Worm (Caenorhabditis elegans) whole organism, L4 larva: ENCODE results near the gene R13A1.3.

Experiments
- D1046.2 ChIP-seq: fragments of 200-800 bp; sonication (Bioruptor generic); IDR thresholded peaks from 2 replicates; pipeline ENCODE4 v1.3.6; 2022; ENCODE audit warnings: missing genetic modification characterization, missing compliant biosample characterization
- F37D6.2 ChIP-seq: sonication (generic microtip); optimal IDR thresholded peaks from 2 replicates; lab custom pipeline; 2016; ENCODE audit warnings: mild to moderate bottlenecking, missing genetic modification characterization, missing compliant biosample characterization
- F44E2.7 ChIP-seq: fragments of 200-800 bp; sonication (Bioruptor generic); IDR thresholded peaks from 2 replicates; pipeline ENCODE4 v2.1.2; 2022; ENCODE audit warnings: missing genetic modification characterization, missing compliant biosample characterization
- R02D3.7 ChIP-seq: fragments of 150-350 bp; sonication (generic microtip); optimal IDR thresholded peaks from 3 replicates; lab custom pipeline; 2014; ENCODE audit warnings: missing biosample characterization, missing genetic modification characterization
- Y5F2A.4 ChIP-seq: fragments of 200-800 bp; sonication (Bioruptor generic); optimal IDR thresholded peaks from 2 replicates; lab custom pipeline; 2018; ENCODE audit warnings: mild to moderate bottlenecking, missing genetic modification characterization, missing compliant biosample characterization
- Y75B8A.6 ChIP-seq: fragments of 200-800 bp; sonication (Bioruptor generic); IDR thresholded peaks from 2 replicates; pipeline ENCODE4 v1.3.6; 2022; ENCODE audit warnings: missing genetic modification reagents, missing genetic modification characterization, missing compliant biosample characterization
- ZK546.5 ChIP-seq, 2 experiments: sonication (generic microtip); optimal IDR thresholded peaks; 2 replicates each; lab custom pipeline; 2017; ENCODE audit warnings: missing biosample characterization in 2 of 2, missing genetic modification characterization in 2 of 2
- aha-1 ChIP-seq: fragments of 150-350 bp; peaks from one replicate; lab custom pipeline; 2014; ENCODE audit warnings: missing biosample characterization, missing genetic modification characterization
- attf-4 ChIP-seq: sonication (generic microtip); optimal IDR thresholded peaks from 3 replicates; lab custom pipeline; 2017; ENCODE audit warnings: missing biosample characterization, missing genetic modification characterization
- ceh-28 ChIP-seq: fragments of 150-350 bp; optimal IDR thresholded peaks from 2 replicates; lab custom pipeline; 2014; ENCODE audit warnings: missing biosample characterization, missing genetic modification reagents, missing genetic modification characterization
- daf-16 ChIP-seq, 3 experiments: sonication (generic microtip); optimal IDR thresholded peaks; 2 replicates each; lab custom pipeline; 2016 to 2017; ENCODE audit warnings: missing genetic modification characterization in 3 of 3, missing genetic modification reagents in 3 of 3, mild to moderate bottlenecking in 2 of 3, missing compliant biosample characterization in 2 of 3, missing biosample characterization in 1 of 3, moderate library complexity in 1 of 3
- dmd-6 ChIP-seq: fragments of 200-800 bp; sonication (Bioruptor generic); IDR thresholded peaks from 2 replicates; pipeline ENCODE4 v1.3.6; 2022; ENCODE audit warnings: missing genetic modification reagents, missing genetic modification characterization, missing compliant biosample characterization
- duxl-1 ChIP-seq: sonication (generic microtip); optimal IDR thresholded peaks from 2 replicates; lab custom pipeline; 2016; ENCODE audit warnings: mild to moderate bottlenecking, missing genetic modification characterization, moderate library complexity, missing compliant biosample characterization; ENCODE audit not compliant: poor library complexity
- fkh-10 ChIP-seq: fragments of 150-350 bp; optimal IDR thresholded peaks from 2 replicates; lab custom pipeline; 2014; ENCODE audit warnings: missing biosample characterization, missing genetic modification reagents, missing genetic modification characterization
- gei-8 ChIP-seq: fragments of 200-800 bp; sonication (Bioruptor generic); optimal IDR thresholded peaks from 2 replicates; lab custom pipeline; 2018; ENCODE audit warnings: mild to moderate bottlenecking, missing genetic modification characterization, missing compliant biosample characterization
- hlh-11 ChIP-seq: fragments of 200-800 bp; sonication (Bioruptor generic); optimal IDR thresholded peaks from 2 replicates; lab custom pipeline; 2018; ENCODE audit warnings: mild to moderate bottlenecking, missing genetic modification characterization, missing compliant biosample characterization
- hmg-1.1 ChIP-seq: fragments of 200-800 bp; sonication (Bioruptor generic); IDR thresholded peaks from 2 replicates; pipeline ENCODE4 v1.3.6; 2022; ENCODE audit warnings: missing genetic modification reagents, missing genetic modification characterization, missing compliant biosample characterization
- lim-7 ChIP-seq: fragments of 200-800 bp; sonication (Bioruptor generic); IDR thresholded peaks from 2 replicates; pipeline ENCODE4 v1.3.6; 2022; ENCODE audit warnings: missing genetic modification characterization, missing compliant biosample characterization
- lin-1 ChIP-seq: fragments of 200-800 bp; sonication (Bioruptor generic); IDR thresholded peaks from 2 replicates; pipeline ENCODE4 v1.3.6; 2022; ENCODE audit warnings: missing genetic modification reagents, missing genetic modification characterization, missing compliant biosample characterization
- lsy-2 ChIP-seq, 2 experiments: fragments of 150-350 bp in 1 of 2; sonication (generic microtip) in 1 of 2; optimal IDR thresholded peaks; 2 replicates each; lab custom pipeline; 2014 to 2017; ENCODE audit warnings: missing biosample characterization in 2 of 2, missing genetic modification characterization in 2 of 2
- mep-1 ChIP-seq: fragments of 150-350 bp; sonication (generic microtip); optimal IDR thresholded peaks from 3 replicates; lab custom pipeline; 2014; ENCODE audit warnings: missing biosample characterization, missing genetic modification characterization
- mes-2 ChIP-seq: sonication (generic microtip); optimal IDR thresholded peaks from 2 replicates; lab custom pipeline; 2016; ENCODE audit warnings: missing genotype, mild to moderate bottlenecking, missing genetic modification characterization, missing compliant biosample characterization; ENCODE audit not compliant: poor library complexity, severe bottlenecking
- mxl-3 ChIP-seq: fragments of 200-800 bp; sonication (Bioruptor generic); optimal IDR thresholded peaks from 2 replicates; lab custom pipeline; 2018; ENCODE audit warnings: mild to moderate bottlenecking, missing genetic modification characterization, missing compliant biosample characterization
- nhr-102 ChIP-seq: sonication (generic microtip); optimal IDR thresholded peaks from 2 replicates; lab custom pipeline; 2016; ENCODE audit warnings: mild to moderate bottlenecking, missing genetic modification characterization, moderate library complexity, missing compliant biosample characterization
- nhr-11 ChIP-seq: fragments of 150-350 bp; optimal IDR thresholded peaks from 2 replicates; lab custom pipeline; 2014; ENCODE audit warnings: missing biosample characterization, missing genetic modification characterization
- nhr-237 ChIP-seq: sonication (generic microtip); optimal IDR thresholded peaks from 2 replicates; lab custom pipeline; 2017; ENCODE audit warnings: missing biosample characterization, missing genetic modification characterization
- nhr-28 ChIP-seq: fragments of 150-350 bp; optimal IDR thresholded peaks from 2 replicates; lab custom pipeline; 2014; ENCODE audit warnings: missing biosample characterization, missing genetic modification characterization
- nhr-48 ChIP-seq: sonication (generic microtip); optimal IDR thresholded peaks from 2 replicates; lab custom pipeline; 2016; ENCODE audit warnings: mild to moderate bottlenecking, missing genetic modification characterization, missing compliant biosample characterization
- nhr-77 ChIP-seq: fragments of 150-350 bp; optimal IDR thresholded peaks from 2 replicates; lab custom pipeline; 2014; ENCODE audit warnings: missing biosample characterization, missing genetic modification characterization
- php-3 ChIP-seq: fragments of 200-800 bp; sonication (Bioruptor generic); IDR thresholded peaks from 2 replicates; pipeline ENCODE4 v1.3.6; 2022; ENCODE audit warnings: missing genetic modification reagents, missing genetic modification characterization, missing compliant biosample characterization
- pqm-1 ChIP-seq: sonication (generic microtip); optimal IDR thresholded peaks from 2 replicates; lab custom pipeline; 2017; ENCODE audit warnings: missing biosample characterization, missing genetic modification characterization
- rbr-2 ChIP-seq: sonication (generic microtip); optimal IDR thresholded peaks from 2 replicates; lab custom pipeline; 2016; ENCODE audit warnings: missing genotype, missing genetic modification characterization, missing compliant biosample characterization
- saeg-2 ChIP-seq: fragments of 200-800 bp; sonication (Bioruptor generic); IDR thresholded peaks from 2 replicates; pipeline ENCODE4 v1.3.6; 2022; ENCODE audit warnings: missing genetic modification reagents, missing genetic modification characterization, missing compliant biosample characterization
- sdz-12 ChIP-seq: fragments of 200-800 bp; sonication (Bioruptor generic); optimal IDR thresholded peaks from 2 replicates; lab custom pipeline; 2018; ENCODE audit warnings: mild to moderate bottlenecking, missing genetic modification characterization, missing compliant biosample characterization
- spr-1 ChIP-seq: sonication (generic microtip); optimal IDR thresholded peaks from 2 replicates; lab custom pipeline; 2016; ENCODE audit warnings: mild to moderate bottlenecking, missing genetic modification characterization, missing compliant biosample characterization
- tra-1 ChIP-seq: fragments of 200-800 bp; sonication (Bioruptor generic); IDR thresholded peaks from 2 replicates; pipeline ENCODE4 v1.3.6; 2022; ENCODE audit warnings: missing genetic modification reagents, missing genetic modification characterization, missing compliant biosample characterization
- unc-130 ChIP-seq: sonication (generic microtip); optimal IDR thresholded peaks from 2 replicates; lab custom pipeline; 2016; ENCODE audit warnings: missing genetic modification reagents, missing genetic modification characterization, missing compliant biosample characterization
- unc-39 ChIP-seq: sonication (generic microtip); optimal IDR thresholded peaks from 2 replicates; lab custom pipeline; 2017; ENCODE audit warnings: missing biosample characterization, missing genetic modification characterization
- unc-62 ChIP-seq, 3 experiments: fragments of 150-350 bp in 1 of 3; sonication (generic microtip); optimal IDR thresholded peaks in 2 of 3; peaks in 1 of 3; 1 replicate in 1 of 3; 2 replicates in 2 of 3; lab custom pipeline; 2014 to 2017; ENCODE audit warnings: missing biosample characterization in 3 of 3, missing genetic modification characterization in 3 of 3, missing genetic modification reagents in 3 of 3, missing genotype in 1 of 3
- zfp-2 ChIP-seq: sonication (generic microtip); optimal IDR thresholded peaks from 2 replicates; lab custom pipeline; 2016; ENCODE audit warnings: mild to moderate bottlenecking, missing genetic modification characterization, missing compliant biosample characterization
- zfp-3 ChIP-seq: fragments of 200-800 bp; sonication (Bioruptor generic); conservative IDR thresholded peaks from 2 replicates; pipeline ENCODE4 v1.3.6; 2022; ENCODE audit warnings: missing genetic modification reagents, missing genetic modification characterization, missing compliant biosample characterization

Gene R13A1.3

DNA sequence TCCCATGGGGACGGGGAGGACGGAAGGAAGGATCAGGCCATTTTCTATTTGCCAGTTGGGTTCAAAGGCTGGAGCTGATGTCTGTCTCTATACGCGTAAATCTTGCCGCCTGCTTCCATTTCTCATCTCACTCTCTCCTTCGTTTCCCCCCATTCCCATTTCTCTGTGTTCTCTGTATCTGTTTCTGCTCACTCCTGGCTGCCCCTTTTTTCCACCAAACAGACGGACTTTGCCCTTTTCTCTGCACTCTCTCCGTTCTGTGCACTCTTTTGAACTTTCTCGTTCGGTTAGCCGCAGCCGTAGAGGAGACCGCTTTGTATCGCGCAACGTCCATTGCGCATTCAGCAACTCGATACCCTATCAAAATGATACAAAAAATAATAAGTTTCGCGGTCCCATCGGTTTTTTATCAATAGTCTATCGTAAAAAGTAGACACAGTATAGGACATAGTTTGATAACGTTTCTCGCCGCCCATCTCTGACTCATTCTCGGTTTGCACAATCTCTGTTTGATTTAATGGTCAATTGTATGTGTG is 31.7 kb downstream of the R13A1.3 start (continued):
- peak; percentile 38 for TF ChIP-seq mes-2 (tag; lab: Kevin White, UChicago)
- peak; percentile 9 to 56 for TF ChIP-seq lsy-2 (tag; optimal IDR thresholded peaks at IDR 0.05; lab: Kevin White, UChicago)
- peak; percentile 80 for TF ChIP-seq hmg-1.1 (GFP tag; lab: Robert Waterston, UW)
- TF ChIP-seq attf-4 (tag; lab: Kevin White, UChicago): no peak
- TF ChIP-seq sdz-12 (GFP tag; lab: Kevin White, UChicago): no peak
- peak; percentile 64 for TF ChIP-seq rbr-2 (tag; lab: Kevin White, UChicago)
- TF ChIP-seq F37D6.2: peak; percentile 4
- no peak for TF ChIP-seq R02D3.7 (tag; lab: Kevin White, UChicago)
- TF ChIP-seq lim-7 (GFP tag; lab: Robert Waterston, UW): 0 out of 2 replicates have a peak, but pooled peaks have one; percentile 27
- TF ChIP-seq daf-16 (GFP tag; optimal IDR thresholded peaks at IDR 0.05; lab: Kevin White, UChicago): peak in 1 of 2 experiments; percentile 43
- peak; percentile 18 for TF ChIP-seq daf-16 (tag; optimal IDR thresholded peaks at IDR 0.05; lab: Kevin White, UChicago)
- TF ChIP-seq unc-39 (tag; lab: Kevin White, UChicago): no peak
- no peak for TF ChIP-seq D1046.2
- TF ChIP-seq ZK546.5 (tag; optimal IDR thresholded peaks at IDR 0.05; lab: Kevin White, UChicago): no peak
- TF ChIP-seq fkh-10: peak; percentile 56
- TF ChIP-seq nhr-11 (tag; lab: Kevin White, UChicago): peak; percentile 57

DNA sequence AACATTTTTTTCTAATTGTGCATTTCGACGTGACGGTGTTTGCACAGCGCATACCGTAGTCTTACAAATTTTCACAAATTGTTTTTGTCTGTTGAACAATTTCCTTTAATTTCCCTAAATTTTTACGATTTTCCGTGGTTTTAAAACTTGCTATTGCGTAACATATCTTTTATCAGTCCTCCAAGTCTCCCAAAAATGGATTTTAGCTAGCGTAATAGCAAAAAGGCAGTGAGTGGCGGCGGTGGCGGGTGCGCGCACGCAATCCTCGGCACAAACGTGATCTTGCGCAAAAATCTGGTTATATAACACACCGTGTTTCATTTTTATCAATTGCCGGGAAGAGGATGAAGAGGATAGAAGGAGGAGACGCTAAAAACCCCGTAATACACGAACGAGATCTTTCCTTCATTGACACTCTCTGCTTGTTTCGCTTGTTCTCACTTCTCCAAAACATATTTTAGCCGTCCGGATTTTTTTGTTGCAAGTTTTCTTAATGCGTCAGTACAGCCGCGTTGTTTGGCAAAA is 32.5 kb downstream of the R13A1.3 start:
- TF ChIP-seq zfp-2 (tag; lab: Kevin White, UChicago) (no peak), duxl-1 (no peak), ceh-28 (tag; lab: Kevin White, UChicago) (no peak), rbr-2 (tag; lab: Kevin White, UChicago) (no peak), nhr-48 (tag; lab: Kevin White, UChicago) (peak; percentile 31), nhr-11 (tag; lab: Kevin White, UChicago) (no peak), php-3 (0 out of 2 replicates have a peak, but pooled peaks have one; percentile 7), zfp-3 (GFP tag; lab: Robert Waterston, UW) (no peak), lsy-2 (tag; optimal IDR thresholded peaks at IDR 0.05; lab: Kevin White, UChicago) (peak in 1 of 2 experiments; percentile 26), hlh-11 (tag; lab: Kevin White, UChicago) (peak; percentile 20), F44E2.7 (no peak), mep-1 (tag; lab: Kevin White, UChicago) (no peak), gei-8 (no peak), unc-39 (tag; lab: Kevin White, UChicago) (no peak), nhr-77 (no peak), mxl-3 (GFP tag; lab: Kevin White, UChicago) (peak; percentile 52), Y75B8A.6 (no peak), Y5F2A.4 (no peak), nhr-237 (tag; lab: Kevin White, UChicago) (no peak), unc-62 (GFP tag; optimal IDR thresholded peaks at IDR 0.05 in 1 of 2; lab: Kevin White, UChicago) (peak in 1 of 2 experiments; percentile 17), unc-62 (tag; optimal IDR thresholded peaks at IDR 0.05; lab: Kevin White, UChicago) (no peak)

DNA sequence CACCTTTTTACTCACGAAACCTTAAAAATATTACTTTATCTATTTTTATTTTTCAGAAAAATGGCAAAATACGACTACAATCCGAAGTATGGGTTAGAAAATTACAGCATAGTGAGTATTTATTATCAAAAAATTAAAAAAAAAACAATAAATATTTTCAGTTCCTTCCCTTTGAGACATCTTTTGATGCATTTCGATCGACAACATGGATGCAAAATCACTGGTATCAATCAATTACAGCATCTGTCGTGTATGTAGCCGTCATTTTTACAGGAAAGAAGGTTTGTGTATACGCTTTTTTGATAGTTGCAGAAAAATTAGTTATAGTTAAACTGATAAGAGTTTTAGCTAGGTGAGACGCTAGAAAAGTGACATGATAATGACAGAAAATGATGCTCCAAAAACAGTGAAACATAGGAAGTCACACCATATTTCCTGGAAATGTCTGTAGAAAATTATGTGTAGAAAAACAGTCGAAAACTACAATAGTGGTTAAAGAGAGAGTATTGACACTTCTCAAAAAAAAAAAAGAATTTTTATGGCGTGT is 33.9 kb downstream of the R13A1.3 start, which contains the start of gene elo-3:
Gene elo-3, plus strand, starts transcription at position 51 of the 547 bp plus-strand sequence.
- TF ChIP-seq lin-1 (peak; percentile 65; the same call in 1 of the 2 replicates), pqm-1 (peak; percentile 75), daf-16 (GFP tag; optimal IDR thresholded peaks at IDR 0.05; lab: Kevin White, UChicago) (no peak), daf-16 (tag; optimal IDR thresholded peaks at IDR 0.05; lab: Kevin White, UChicago) (peak; percentile 51), mep-1 (tag; lab: Kevin White, UChicago) (no peak), nhr-102 (tag; lab: Kevin White, UChicago) (peak; percentile 41), spr-1 (tag; lab: Kevin White, UChicago) (no peak), lim-7 (GFP tag; lab: Robert Waterston, UW) (no peak), php-3 (peak; percentile 47; the same call in 1 of the 2 replicates), hlh-11 (tag; lab: Kevin White, UChicago) (peak; percentile 15), unc-62 (GFP tag; optimal IDR thresholded peaks at IDR 0.05 in 1 of 2; lab: Kevin White, UChicago) (peak in 1 of 2 experiments; percentile 68), unc-62 (tag; optimal IDR thresholded peaks at IDR 0.05; lab: Kevin White, UChicago) (no peak), tra-1 (GFP tag; lab: Robert Waterston, UW) (peak; percentile 77; the same call in 1 of the 2 replicates), nhr-28 (tag; lab: Kevin White, UChicago) (peak; percentile 67), dmd-6 (GFP tag; lab: Robert Waterston, UW) (peak; percentile 92), aha-1 (tag; lab: Kevin White, UChicago) (peak; percentile 26), unc-130 (GFP tag; lab: Kevin White, UChicago) (no peak), saeg-2 (GFP tag; lab: Robert Waterston, UW) (no peak)
- TF ChIP-seq, all 104 proteins: peak for 11
